Worm (Caenorhabditis elegans): ENCODE measurements around the gene K07C11.7.

ce11 chrV:8235331-8235730 lies 21.6 kb upstream of the K07C11.7 start:
- no peak for TF ChIP-seq unc-86 (tag; optimal IDR thresholded peaks at IDR 0.05)
- TF ChIP-seq fkh-4 (tag; optimal IDR thresholded peaks at IDR 0.05; ENCODE audit: borderline replicate concordance): no peak
- TF ChIP-seq skn-1 (tag; optimal IDR thresholded peaks at IDR 0.05): peak; percentile 47
- no peak for TF ChIP-seq nhr-12 (tag; optimal IDR thresholded peaks at IDR 0.05)

Measured in whole organism, L1 larva.